Worm (Caenorhabditis elegans): ENCODE measurements around the gene che-7.

DNA sequence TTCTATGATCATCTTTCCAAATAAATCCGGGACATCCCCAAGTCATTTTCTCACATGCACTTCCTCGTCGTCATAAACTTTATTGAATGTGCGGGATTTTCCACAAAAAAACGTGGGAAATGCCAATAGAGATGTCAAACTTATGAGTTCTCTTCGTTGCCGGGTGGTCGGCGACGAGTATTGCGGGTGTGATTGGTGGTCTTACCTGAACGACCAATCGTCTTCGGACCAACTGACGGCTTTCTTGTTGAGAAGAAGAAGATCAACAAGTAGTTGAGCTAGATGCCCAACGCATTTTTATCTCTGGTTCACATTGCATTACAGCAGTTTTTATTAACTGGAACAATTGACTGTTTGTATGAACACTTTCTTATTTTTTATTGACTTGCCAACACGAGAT, 26.2 kb upstream of the che-7 start:
- TF ChIP-seq ama-1 (optimal IDR thresholded peaks at IDR 0.05), result no peak
- TF ChIP-seq aly-1 (tag; optimal IDR thresholded peaks at IDR 0.05), result no peak
